Worm (Caenorhabditis elegans): ENCODE data around the gene sri-53.
"Not testable (repeated sequence)": the region's sequence is repeated elsewhere in the genome, so short reads cannot be mapped to it uniquely, and the experiment has no call there.

Gene sri-53

DNA sequence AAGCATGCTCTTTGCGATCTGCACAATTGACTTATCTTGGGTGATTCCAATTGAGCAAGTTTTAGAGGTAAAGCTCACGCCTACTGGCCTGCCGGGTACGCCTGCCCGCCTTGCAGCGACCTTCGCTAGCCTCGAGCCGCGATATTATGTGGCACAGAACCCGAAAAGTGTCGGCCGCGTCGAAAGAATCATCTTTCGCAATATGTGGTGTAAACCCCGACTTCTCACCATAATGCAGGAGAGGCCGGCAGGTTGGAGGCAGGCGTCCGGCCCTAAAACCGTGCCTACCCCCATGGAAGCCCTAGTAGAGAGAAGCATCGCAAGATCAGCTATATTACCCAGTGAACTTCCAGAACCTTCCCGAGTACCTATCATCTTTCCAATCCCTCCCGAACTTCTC lies 16.6 kb downstream of the sri-53 start:
- TF ChIP-seq mab-5 (tag; optimal IDR thresholded peaks at IDR 0.05) (no peak), skn-1 (tag; optimal IDR thresholded peaks at IDR 0.05) (no peak), nhr-25 (tag; optimal IDR thresholded peaks at IDR 0.05) (no peak), lsy-2 (tag; optimal IDR thresholded peaks at IDR 0.05) (no peak), nhr-12 (tag; optimal IDR thresholded peaks at IDR 0.05) (no peak), zag-1 (tag; optimal IDR thresholded peaks at IDR 0.05) (no peak), blmp-1 (tag; optimal IDR thresholded peaks at IDR 0.05; ENCODE audit: insufficient read depth) (no peak), nhr-21 (tag; optimal IDR thresholded peaks at IDR 0.05) (no peak), unc-62 (GFP tag; optimal IDR thresholded peaks at IDR 0.05) (no peak)

DNA sequence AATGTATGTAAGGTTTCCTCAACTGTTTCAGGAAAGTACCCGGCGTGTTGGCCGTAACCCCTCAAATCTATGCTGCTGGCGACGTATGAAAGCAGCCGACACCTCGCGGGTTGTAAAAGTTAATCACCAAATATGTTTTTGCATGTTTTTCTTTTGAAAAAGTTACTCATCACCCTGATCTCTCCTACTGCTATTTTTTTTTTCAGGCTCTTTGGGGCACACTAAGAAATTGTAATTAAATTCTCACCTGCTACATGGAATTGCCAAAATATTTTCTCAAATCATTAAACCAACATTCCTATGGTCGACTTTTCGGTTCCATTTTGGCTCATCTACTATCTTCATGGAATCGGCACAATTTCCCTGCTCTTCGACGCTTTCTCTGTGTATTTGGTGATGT lies 17.6 kb downstream of the sri-53 start, which contains the start of gene sri-78:
TSS of gene sri-78 (plus strand) at position 301 of the 400 bp plus-strand sequence.
- TF ChIP-seq nhr-237 (tag; optimal IDR thresholded peaks at IDR 0.05); ztf-1 (GFP tag; conservative IDR thresholded peaks at IDR 0.05); ZK546.5 (tag; optimal IDR thresholded peaks at IDR 0.05): not testable (repeated sequence)

DNA sequence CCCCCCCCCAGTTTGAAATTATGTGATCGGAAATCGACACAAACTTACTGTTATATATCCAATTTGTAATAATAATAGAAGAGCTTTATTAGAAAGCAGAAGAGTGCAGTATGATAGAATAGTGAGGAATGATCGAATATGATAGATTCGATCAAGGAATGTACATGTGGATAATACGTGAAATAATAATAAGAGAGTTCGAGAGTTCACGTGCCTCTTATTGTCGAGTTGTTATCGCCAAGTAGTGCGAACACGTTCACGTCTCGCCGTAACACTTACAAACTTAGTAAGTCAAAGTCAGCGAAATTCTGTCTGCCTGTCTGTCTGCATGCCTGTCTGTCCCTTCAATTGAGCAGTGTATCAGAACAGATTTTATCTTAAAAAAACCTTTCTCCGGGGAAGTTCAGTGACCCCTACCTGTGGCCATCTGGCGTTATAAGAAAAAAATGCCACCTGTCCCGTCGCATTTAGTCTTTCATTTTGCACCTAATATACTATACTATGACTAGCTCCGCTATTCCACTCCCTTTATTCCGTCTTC lies 19.0 kb downstream of the sri-53 start, which contains the start of the genes Y27F2A.6 and Y27F2A.8:
TSS of gene Y27F2A.6 (minus strand) at position 101 of the 541 bp plus-strand sequence.
TSS of gene Y27F2A.8 (plus strand) at position 491 of the 541 bp plus-strand sequence.
- not testable (repeated sequence) for TF ChIP-seq nhr-11, alr-1, C34F6.9 (tag; optimal IDR thresholded peaks at IDR 0.05)

DNA sequence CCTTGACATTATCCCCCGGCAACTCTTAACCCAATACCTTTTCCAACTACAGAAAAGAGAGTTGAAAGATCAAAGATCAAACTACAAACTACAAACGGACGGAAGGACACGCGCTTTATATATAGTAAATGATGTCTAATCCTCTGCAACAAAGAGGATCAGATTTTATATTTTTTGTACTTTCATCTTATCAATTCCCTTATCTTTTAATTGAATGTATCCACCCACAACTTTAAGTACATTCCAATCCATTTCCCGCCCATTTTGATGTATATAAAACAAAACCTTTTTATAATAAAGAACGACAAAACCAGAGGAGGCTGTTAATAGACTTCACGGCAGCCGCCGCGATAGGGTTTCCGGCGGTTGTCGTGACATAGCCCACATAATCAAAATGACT lies 24.8 kb downstream of the sri-53 start, which contains the start of gene sri-40:
TSS of gene sri-40 (plus strand) at position 301 of the 400 bp plus-strand sequence.
- not testable (repeated sequence) for TF ChIP-seq ceh-16 (tag; optimal IDR thresholded peaks at IDR 0.05); nhr-77 (tag; optimal IDR thresholded peaks at IDR 0.05); ztf-1 (GFP tag; conservative IDR thresholded peaks at IDR 0.05)

DNA sequence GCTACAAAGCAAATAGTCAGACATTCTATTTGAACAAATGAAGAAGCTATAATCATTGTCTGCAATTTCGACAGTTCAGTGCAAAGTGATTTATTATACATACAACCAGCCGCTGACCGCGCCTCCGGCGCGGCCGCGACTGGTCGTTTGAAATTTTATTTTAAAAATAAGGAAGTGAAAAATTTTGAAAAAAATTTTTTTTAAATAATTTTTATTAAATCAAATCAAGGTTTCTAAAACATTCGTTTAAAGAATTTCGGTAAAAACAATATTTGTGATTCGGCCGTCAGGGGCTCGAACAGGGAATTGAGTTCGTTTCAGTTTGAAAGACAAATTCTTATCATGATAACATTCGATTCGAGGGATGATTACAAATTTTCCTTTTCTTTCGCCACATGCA lies 30.2 kb downstream of the sri-53 start, which contains the start of gene Y27F2A.10:
TSS of gene Y27F2A.10 (minus strand) at position 101 of the 400 bp plus-strand sequence.
- no peak for TF ChIP-seq nhr-10 (tag; optimal IDR thresholded peaks at IDR 0.05)
- no peak for TF ChIP-seq zag-1 (tag; optimal IDR thresholded peaks at IDR 0.05)
- no peak for TF ChIP-seq R02D3.7 (tag; optimal IDR thresholded peaks at IDR 0.05)
- TF ChIP-seq blmp-1 (tag; optimal IDR thresholded peaks at IDR 0.05; ENCODE audit: insufficient read depth) = no peak
- TF ChIP-seq mdl-1 (tag; optimal IDR thresholded peaks at IDR 0.05) = no peak
- TF ChIP-seq gmeb-1 (tag; optimal IDR thresholded peaks at IDR 0.05) = no peak
- no peak for TF ChIP-seq Y55F3AM.14 (GFP tag; optimal IDR thresholded peaks at IDR 0.05)
- no peak for TF ChIP-seq ZK546.5 (tag; optimal IDR thresholded peaks at IDR 0.05)
- TF ChIP-seq nhr-25 (tag; optimal IDR thresholded peaks at IDR 0.05) = no peak
- TF ChIP-seq unc-62 (GFP tag; optimal IDR thresholded peaks at IDR 0.05) = no peak
- TF ChIP-seq nhr-77 (tag; optimal IDR thresholded peaks at IDR 0.05) = no peak
- TF ChIP-seq snpc-4 (tag; optimal IDR thresholded peaks at IDR 0.05) = no peak
- TF ChIP-seq egl-27 (tag; optimal IDR thresholded peaks at IDR 0.05) = no peak
- TF ChIP-seq sma-9 (GFP tag; optimal IDR thresholded peaks at IDR 0.05) = no peak
- no peak for TF ChIP-seq sma-9 (tag; optimal IDR thresholded peaks at IDR 0.05)

DNA sequence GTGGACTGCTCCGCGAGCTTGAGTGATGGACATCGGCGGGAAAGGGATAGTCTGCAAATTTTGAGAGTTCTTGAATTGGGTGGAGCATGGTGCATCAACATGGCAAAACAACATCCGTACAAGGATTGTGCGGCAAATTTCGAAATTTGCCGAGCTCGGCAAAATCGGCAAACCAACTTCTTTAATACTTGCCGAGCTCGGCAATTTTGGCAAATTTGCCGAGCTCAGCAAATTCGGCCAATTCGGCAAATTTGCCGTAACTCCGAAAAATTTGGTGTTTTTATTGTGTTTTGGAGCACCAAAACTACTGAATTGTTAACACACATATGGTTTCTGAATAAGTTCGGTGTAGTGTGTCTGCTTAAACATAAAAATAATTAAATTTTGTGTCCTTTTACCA lies 32.3 kb downstream of the sri-53 start, which contains the start of gene fbxc-55:
TSS of gene fbxc-55 (minus strand) at position 101 of the 400 bp plus-strand sequence.
- TF ChIP-seq nhr-12 (tag; optimal IDR thresholded peaks at IDR 0.05) (no peak), elt-1 (tag; optimal IDR thresholded peaks at IDR 0.05) (no peak), unc-62 (GFP tag; optimal IDR thresholded peaks at IDR 0.05) (no peak), skn-1 (tag; optimal IDR thresholded peaks at IDR 0.05) (no peak), ceh-82 (tag; optimal IDR thresholded peaks at IDR 0.05) (no peak)

DNA sequence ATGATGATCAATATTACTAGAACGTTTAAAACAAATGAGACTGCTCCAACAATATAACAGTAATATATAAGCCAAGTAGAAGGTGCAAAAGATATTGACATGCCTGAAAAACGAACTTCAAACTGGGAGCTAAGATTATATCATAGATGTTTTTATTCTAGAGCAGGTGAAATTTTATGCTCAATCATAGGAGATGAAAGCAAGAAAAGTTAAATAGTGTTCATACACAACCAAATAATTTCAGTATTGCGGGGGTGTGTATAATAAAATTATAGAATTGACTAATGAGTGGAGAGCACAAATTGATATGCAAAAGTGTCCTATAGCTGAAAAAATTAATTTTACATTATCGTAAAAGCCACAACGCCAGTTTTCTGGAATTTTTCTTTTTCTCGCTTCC lies 43.4 kb downstream of the sri-53 start, which contains the start of gene sri-34:
TSS of gene sri-34 (minus strand) at position 101 of the 400 bp plus-strand sequence.
- no peak for TF ChIP-seq lin-39 (tag; optimal IDR thresholded peaks at IDR 0.05)

All from whole organism, L2 larva.